Worm (Caenorhabditis elegans): ENCODE results near the gene T11G6.4.

- no peak for TF ChIP-seq scrt-1 (GFP tag; IDR thresholded peaks at IDR 0.05)
- no peak for TF ChIP-seq flt-1 (GFP tag; IDR thresholded peaks at IDR 0.05)
- no peak for TF ChIP-seq ceh-36 (tag; optimal IDR thresholded peaks at IDR 0.05)
- TF ChIP-seq ceh-13 (GFP tag; optimal IDR thresholded peaks at IDR 0.05): no peak
- no peak for TF ChIP-seq F13C5.2 (tag; optimal IDR thresholded peaks at IDR 0.05)
- no peak for TF ChIP-seq ama-1 (optimal IDR thresholded peaks at IDR 0.05)
Observed at ce11 chrIV:10852403-10852802, 670 bp upstream of the T11G6.4 start.
